Worm (Caenorhabditis elegans) whole organism, young adult: ENCODE data around the gene F17C11.2.
A peak's percentile ranks its signal among the peaks of the same experiment; 100 is the strongest.

Experiments used
- F33H1.4 ChIP-seq: fragments of 200-800 bp; sonication (Bioruptor generic); IDR thresholded peaks from 2 replicates; pipeline ENCODE4 v1.3.6; 2022; ENCODE audit warnings: missing genetic modification reagents, missing genetic modification characterization, missing compliant biosample characterization
- F37B4.10 ChIP-seq: fragments of 200-800 bp; sonication (Bioruptor generic); IDR thresholded peaks from 2 replicates; pipeline ENCODE4 v1.3.6; 2022; ENCODE audit warnings: missing genetic modification characterization, missing compliant biosample characterization
- F39B2.1 ChIP-seq: fragments of 200-800 bp; sonication (Bioruptor generic); IDR thresholded peaks from 2 replicates; pipeline ENCODE4 v1.3.6; 2022; ENCODE audit warnings: missing genetic modification reagents, missing genetic modification characterization, missing compliant biosample characterization
- F49E8.2 ChIP-seq: sonication (generic microtip); optimal IDR thresholded peaks from 3 replicates; lab custom pipeline; 2017; ENCODE audit warnings: missing genetic modification characterization, mild to moderate bottlenecking, missing compliant biosample characterization, antibody characterized with exemption, moderate library complexity; ENCODE audit not compliant: insufficient read depth
- F55B11.4 ChIP-seq: sonication (generic microtip); optimal IDR thresholded peaks from 2 replicates; lab custom pipeline; 2016; ENCODE audit warnings: missing compliant biosample characterization, missing genetic modification characterization, borderline replicate concordance; ENCODE audit not compliant: insufficient read depth
- K11D2.4 ChIP-seq: fragments of 200-800 bp; sonication (Bioruptor generic); IDR thresholded peaks from 2 replicates; pipeline ENCODE4 v1.3.6; 2022; ENCODE audit warnings: missing genetic modification reagents, missing genetic modification characterization, missing compliant biosample characterization
- T07F8.4 ChIP-seq: sonication (generic microtip); optimal IDR thresholded peaks from 2 replicates; lab custom pipeline; 2016; ENCODE audit warnings: mild to moderate bottlenecking, missing genetic modification characterization, moderate library complexity, missing compliant biosample characterization
- Y56A3A.18 ChIP-seq: fragments of 200-800 bp; sonication (Bioruptor generic); IDR thresholded peaks from 2 replicates; pipeline ENCODE4 v1.3.6; 2022; ENCODE audit warnings: missing genetic modification reagents, missing genetic modification characterization, missing compliant biosample characterization
- Y79H2A.3 ChIP-seq: fragments of 200-800 bp; sonication (Bioruptor generic); conservative IDR thresholded peaks from 2 replicates; pipeline ENCODE4 v1.3.6; 2022; ENCODE audit warnings: missing genetic modification reagents, missing genetic modification characterization, missing compliant biosample characterization
- ZK185.1 ChIP-seq: sonication (generic microtip); optimal IDR thresholded peaks from 2 replicates; lab custom pipeline; 2016; ENCODE audit warnings: mild to moderate bottlenecking, missing genetic modification characterization, missing compliant biosample characterization; ENCODE audit not compliant: poor library complexity, severe bottlenecking
- aptf-2 ChIP-seq: fragments of 200-800 bp; sonication (Bioruptor generic); conservative IDR thresholded peaks from 2 replicates; pipeline ENCODE4 v1.3.6; 2022; ENCODE audit warnings: missing genetic modification reagents, missing genetic modification characterization, missing compliant biosample characterization
- atf-7 ChIP-seq: sonication (generic microtip); optimal IDR thresholded peaks from 2 replicates; lab custom pipeline; 2017; ENCODE audit warnings: mild to moderate bottlenecking, missing genetic modification characterization, missing compliant biosample characterization
- athp-1 ChIP-seq: sonication (generic microtip); optimal IDR thresholded peaks from 2 replicates; lab custom pipeline; 2017; ENCODE audit warnings: mild to moderate bottlenecking, missing genetic modification characterization, missing compliant biosample characterization
- attf-5 ChIP-seq: fragments of 200-800 bp; sonication (Bioruptor generic); optimal IDR thresholded peaks from 2 replicates; lab custom pipeline; 2018; ENCODE audit warnings: mild to moderate bottlenecking, missing genetic modification characterization, missing compliant biosample characterization
- bed-1 ChIP-seq: fragments of 200-800 bp; sonication (Bioruptor generic); IDR thresholded peaks from 2 replicates; pipeline ENCODE4 v1.3.6; 2022; ENCODE audit warnings: missing genetic modification reagents, missing genetic modification characterization, missing compliant biosample characterization
- bed-2 ChIP-seq: fragments of 200-800 bp; sonication (Bioruptor generic); IDR thresholded peaks from 2 replicates; pipeline ENCODE4 v1.3.6; 2022; ENCODE audit warnings: missing genetic modification reagents, missing genetic modification characterization, missing compliant biosample characterization
- cebp-2 ChIP-seq: fragments of 200-800 bp; sonication (Bioruptor generic); IDR thresholded peaks from 2 replicates; pipeline ENCODE4 v1.3.6; 2022; ENCODE audit warnings: missing genetic modification characterization, missing compliant biosample characterization
- ceh-100 ChIP-seq: fragments of 200-800 bp; sonication (Bioruptor generic); IDR thresholded peaks from 2 replicates; pipeline ENCODE4 v1.3.6; 2022; ENCODE audit warnings: missing genetic modification reagents, missing genetic modification characterization, missing compliant biosample characterization
- ceh-27 ChIP-seq: fragments of 200-800 bp; sonication (Bioruptor generic); optimal IDR thresholded peaks from 2 replicates; lab custom pipeline; 2018; ENCODE audit warnings: mild to moderate bottlenecking, missing genetic modification characterization, moderate library complexity, missing compliant biosample characterization
- die-1 ChIP-seq: sonication (generic microtip); optimal IDR thresholded peaks from 2 replicates; lab custom pipeline; 2016; ENCODE audit warnings: missing genotype, mild to moderate bottlenecking, missing genetic modification characterization, missing compliant biosample characterization
- dpl-1 ChIP-seq: fragments of 150-350 bp; optimal IDR thresholded peaks from 2 replicates; lab custom pipeline; 2014; ENCODE audit warnings: missing biosample characterization, missing genetic modification reagents, missing genetic modification characterization
- egrh-3 ChIP-seq: fragments of 200-800 bp; sonication (Bioruptor generic); IDR thresholded peaks from 2 replicates; pipeline ENCODE4 v1.3.6; 2022; ENCODE audit warnings: missing genetic modification reagents, missing genetic modification characterization, missing compliant biosample characterization
- ets-4 ChIP-seq: fragments of 200-800 bp; sonication (Bioruptor generic); optimal IDR thresholded peaks from 2 replicates; lab custom pipeline; 2018; ENCODE audit warnings: mild to moderate bottlenecking, missing genetic modification characterization, missing compliant biosample characterization
- fkh-3 ChIP-seq: sonication (generic microtip); optimal IDR thresholded peaks from 2 replicates; lab custom pipeline; 2016; ENCODE audit warnings: mild to moderate bottlenecking, missing genetic modification characterization, missing compliant biosample characterization
- gei-17 ChIP-seq: fragments of 200-800 bp; sonication (Bioruptor generic); optimal IDR thresholded peaks from 2 replicates; lab custom pipeline; 2018; ENCODE audit warnings: mild to moderate bottlenecking, missing genetic modification characterization, missing compliant biosample characterization
- hlh-26 ChIP-seq: fragments of 200-800 bp; sonication (Bioruptor generic); conservative IDR thresholded peaks from 2 replicates; pipeline ENCODE4 v1.3.6; 2022; ENCODE audit warnings: missing genetic modification reagents, missing genetic modification characterization, missing compliant biosample characterization
- let-526 ChIP-seq: fragments of 200-800 bp; sonication (Bioruptor generic); IDR thresholded peaks from 2 replicates; pipeline ENCODE4 v1.3.6; 2022; ENCODE audit warnings: missing genetic modification reagents, missing genetic modification characterization, missing compliant biosample characterization
- let-607 ChIP-seq, 2 experiments: fragments of 200-800 bp in 1 of 2; sonication (Bioruptor generic) in 1 of 2; sonication (generic microtip) in 1 of 2; optimal IDR thresholded peaks; 2 replicates each; lab custom pipeline; 2016 to 2018; ENCODE audit warnings: mild to moderate bottlenecking in 2 of 2, missing compliant biosample characterization in 2 of 2, missing genetic modification characterization in 2 of 2, moderate library complexity in 2 of 2, missing genotype in 1 of 2
- lin-54 ChIP-seq: fragments of 200-800 bp; sonication (Bioruptor generic); optimal IDR thresholded peaks from 2 replicates; lab custom pipeline; 2018; ENCODE audit warnings: mild to moderate bottlenecking, missing genetic modification characterization, missing compliant biosample characterization
- lsl-1 ChIP-seq: fragments of 200-800 bp; sonication (Bioruptor generic); optimal IDR thresholded peaks from 2 replicates; lab custom pipeline; 2018; ENCODE audit warnings: mild to moderate bottlenecking, missing genetic modification characterization, moderate library complexity, missing compliant biosample characterization
- madf-6 ChIP-seq: fragments of 200-800 bp; sonication (Bioruptor generic); IDR thresholded peaks from 2 replicates; pipeline ENCODE4 v1.3.6; 2022; ENCODE audit warnings: missing genetic modification reagents, missing genetic modification characterization, missing compliant biosample characterization
- nfya-2 ChIP-seq: fragments of 200-800 bp; sonication (Bioruptor generic); IDR thresholded peaks from 2 replicates; pipeline ENCODE4 v1.3.6; 2022; ENCODE audit warnings: missing genetic modification reagents, missing genetic modification characterization, missing compliant biosample characterization
- nhr-179 ChIP-seq: sonication (generic microtip); optimal IDR thresholded peaks from 2 replicates; lab custom pipeline; 2016; ENCODE audit warnings: mild to moderate bottlenecking, missing genetic modification characterization, missing compliant biosample characterization
- nhr-27 ChIP-seq: fragments of 200-800 bp; sonication (Bioruptor generic); optimal IDR thresholded peaks from 2 replicates; lab custom pipeline; 2018; ENCODE audit warnings: mild to moderate bottlenecking, missing genetic modification characterization, moderate library complexity, missing compliant biosample characterization
- pha-4 ChIP-seq: fragments of 150-350 bp; sonication (generic microtip); optimal IDR thresholded peaks from 2 replicates; lab custom pipeline; 2014; ENCODE audit warnings: missing biosample characterization, missing genetic modification reagents, missing genetic modification characterization
- rcor-1 ChIP-seq: fragments of 200-800 bp; sonication (Bioruptor generic); IDR thresholded peaks from 2 replicates; pipeline ENCODE4 v1.3.6; 2022; ENCODE audit warnings: missing genetic modification reagents, missing genetic modification characterization, missing compliant biosample characterization
- repo-1 ChIP-seq: sonication (generic microtip); optimal IDR thresholded peaks from 2 replicates; lab custom pipeline; 2017; ENCODE audit warnings: mild to moderate bottlenecking, missing genetic modification characterization, missing compliant biosample characterization
- sea-2 ChIP-seq: fragments of 200-800 bp; sonication (Bioruptor generic); IDR thresholded peaks from 2 replicates; pipeline ENCODE4 v1.3.6; 2022; ENCODE audit warnings: missing genetic modification characterization, missing compliant biosample characterization
- snpc-1.3 ChIP-seq: sonication (generic microtip); optimal IDR thresholded peaks from 2 replicates; lab custom pipeline; 2017; ENCODE audit warnings: missing genetic modification characterization, mild to moderate bottlenecking, missing compliant biosample characterization, antibody characterized with exemption, moderate library complexity, missing genotype, missing genetic modification reagents; ENCODE audit not compliant: insufficient read depth
- snpc-4 ChIP-seq, 5 experiments: fragments of 150-350 bp in 1 of 5; sonication (generic microtip) in 4 of 5; optimal IDR thresholded peaks; 2 replicates each; lab custom pipeline; 2014 to 2018; ENCODE audit warnings: missing genetic modification characterization in 5 of 5, missing biosample characterization in 3 of 5, antibody characterized with exemption in 2 of 5, mild to moderate bottlenecking in 2 of 5, missing compliant biosample characterization in 2 of 5, missing genotype in 2 of 5, moderate library complexity in 2 of 5, missing genetic modification reagents in 1 of 5
- sptf-2 ChIP-seq: fragments of 200-800 bp; sonication (Bioruptor generic); optimal IDR thresholded peaks from 2 replicates; lab custom pipeline; 2018; ENCODE audit warnings: mild to moderate bottlenecking, missing genetic modification characterization, missing compliant biosample characterization
- tbp1 ChIP-seq: fragments of 200-800 bp; sonication (Bioruptor generic); optimal IDR thresholded peaks from 2 replicates; lab custom pipeline; 2018; ENCODE audit warnings: mild to moderate bottlenecking, missing genetic modification characterization, missing compliant biosample characterization
- ztf-18 ChIP-seq: sonication (generic microtip); optimal IDR thresholded peaks from 2 replicates; lab custom pipeline; 2016; ENCODE audit warnings: missing genotype, mild to moderate bottlenecking, missing genetic modification characterization, missing compliant biosample characterization
- ztf-22 ChIP-seq: fragments of 200-800 bp; sonication (Bioruptor generic); optimal IDR thresholded peaks from 2 replicates; lab custom pipeline; 2018; ENCODE audit warnings: mild to moderate bottlenecking, missing genetic modification characterization, moderate library complexity, missing compliant biosample characterization
- ztf-28 ChIP-seq: fragments of 200-800 bp; sonication (Bioruptor generic); IDR thresholded peaks from 2 replicates; pipeline ENCODE4 v1.3.6; 2022; ENCODE audit warnings: missing genetic modification reagents, missing genetic modification characterization, missing compliant biosample characterization
- ztf-3 ChIP-seq: fragments of 200-800 bp; sonication (Bioruptor generic); optimal IDR thresholded peaks from 2 replicates; lab custom pipeline; 2018; ENCODE audit warnings: mild to moderate bottlenecking, missing genetic modification characterization, missing compliant biosample characterization
- ztf-6 ChIP-seq: fragments of 200-800 bp; sonication (Bioruptor generic); IDR thresholded peaks from 2 replicates; pipeline ENCODE4 v1.3.6; 2022; ENCODE audit warnings: missing genetic modification reagents, missing genetic modification characterization, missing compliant biosample characterization

The F17C11.2 gene

DNA sequence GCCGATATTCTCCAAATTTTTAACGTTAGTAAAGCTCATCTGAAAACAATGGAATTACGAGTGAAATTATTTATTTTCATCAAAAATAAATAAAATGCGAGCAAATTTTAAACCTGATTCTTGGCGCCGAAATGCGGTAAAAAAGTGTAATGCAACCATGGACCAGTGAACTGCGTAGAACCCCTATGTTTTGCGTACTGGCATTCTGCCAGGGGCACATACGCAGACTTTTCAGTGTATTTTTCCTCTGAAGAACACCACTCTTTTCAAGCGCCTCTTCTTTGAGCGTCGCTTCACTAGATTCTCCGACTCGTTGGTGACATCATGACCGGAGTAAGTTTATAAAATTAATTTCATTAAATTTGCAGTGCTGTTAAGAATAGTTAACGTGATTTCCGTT lies 17.5 kb downstream of the F17C11.2 start, which contains the start of the genes ctf-4 and eef-1G (continued):
- TF ChIP-seq let-607 (tag; optimal IDR thresholded peaks at IDR 0.05; lab: Kevin White, UChicago) (peak; percentile 91 to 94), cebp-2 (GFP tag; lab: Robert Waterston, UW) (0 out of 2 replicates have a peak, but pooled peaks have one; percentile 62), madf-6 (peak; percentile 91), aptf-2 (0 out of 2 replicates have a peak, but pooled peaks have one; percentile 7), snpc-4 (GFP tag; optimal IDR thresholded peaks at IDR 0.05; lab: Kevin White, UChicago) (peak; percentile 71), snpc-4 (tag; optimal IDR thresholded peaks at IDR 0.05; lab: Kevin White, UChicago) (peak; percentile 65 to 84 (median 80)), Y79H2A.3 (GFP tag; lab: Robert Waterston, UW) (no peak), snpc-1.3 (tag; lab: Kevin White, UChicago) (peak; percentile 88), lsl-1 (GFP tag; lab: Kevin White, UChicago) (peak; percentile 75), ceh-100 (GFP tag; lab: Robert Waterston, UW) (peak; percentile 77), rcor-1 (peak; percentile 94), atf-7 (tag; lab: Kevin White, UChicago) (peak; percentile 83), Y56A3A.18 (GFP tag; lab: Robert Waterston, UW) (0 out of 2 replicates have a peak, but pooled peaks have one; percentile 21), ets-4 (peak; percentile 11), gei-17 (GFP tag; lab: Kevin White, UChicago) (peak; percentile 66), nfya-2 (no peak), nhr-179 (tag; lab: Kevin White, UChicago) (no peak), hlh-26 (no peak), ztf-22 (no peak), bed-1 (GFP tag; lab: Robert Waterston, UW) (no peak), F33H1.4 (peak; percentile 74), let-526 (peak; percentile 87), attf-5 (GFP tag; lab: Kevin White, UChicago) (peak; percentile 97), bed-2 (no peak), F49E8.2 (tag; lab: Kevin White, UChicago) (peak; percentile 51), T07F8.4 (tag; lab: Kevin White, UChicago) (peak; percentile 14), fkh-3 (tag; lab: Kevin White, UChicago) (no peak), ztf-18 (peak; percentile 74), K11D2.4 (GFP tag; lab: Robert Waterston, UW) (peak; percentile 90), lin-54 (GFP tag; lab: Kevin White, UChicago) (peak; percentile 95), tbp1 (GFP tag; lab: Kevin White, UChicago) (peak; percentile 74), die-1 (tag; lab: Kevin White, UChicago) (no peak), F55B11.4 (no peak), nhr-27 (tag; lab: Kevin White, UChicago) (no peak), sea-2 (no peak), athp-1 (tag; lab: Kevin White, UChicago) (peak; percentile 79), ztf-3 (GFP tag; lab: Kevin White, UChicago) (peak; percentile 36), ztf-6 (GFP tag; lab: Robert Waterston, UW) (peak; percentile 71; the same call in 1 of the 2 replicates), dpl-1 (GFP tag; lab: Kevin White, UChicago) (peak; percentile 89), F39B2.1 (GFP tag; lab: Robert Waterston, UW) (no peak), ceh-27 (GFP tag; lab: Kevin White, UChicago) (peak; percentile 93), ztf-28 (GFP tag; lab: Robert Waterston, UW) (no peak), ZK185.1 (tag; lab: Kevin White, UChicago) (peak; percentile 94), egrh-3 (GFP tag; lab: Robert Waterston, UW) (no peak), F37B4.10 (GFP tag; lab: Robert Waterston, UW) (no peak), pha-4 (tag; lab: Kevin White, UChicago) (peak; percentile 87), sptf-2 (GFP tag; lab: Kevin White, UChicago) (no peak), repo-1 (tag; lab: Kevin White, UChicago) (peak; percentile 75)
